Fruit fly (Drosophila melanogaster) whole organism, embryonic: ENCODE results near the gene CG33795.
A peak's percentile ranks its signal among the peaks of the same experiment; 100 is the strongest.

ENCODE experiments used
- Abd-B ChIP-seq: fragments of 200-800 bp; sonication (Bioruptor generic); optimal IDR thresholded peaks from 2 replicates; lab custom pipeline; 2018; ENCODE audit warnings: missing biosample characterization, mild to moderate bottlenecking, missing genetic modification characterization, moderate library complexity
- Aef1 ChIP-seq: fragments of 200-800 bp; sonication (Bioruptor generic); IDR thresholded peaks from 3 replicates; pipeline ENCODE4 v1.3.6; 2022; ENCODE audit warnings: missing biosample characterization, missing genetic modification characterization
- Atf-2 ChIP-seq: fragments of 200-800 bp; sonication (Bioruptor generic); optimal IDR thresholded peaks from 2 replicates; lab custom pipeline; 2016; ENCODE audit warnings: missing biosample characterization, missing genetic modification characterization
- Atf6 ChIP-seq: fragments of 200-800 bp; sonication (Bioruptor generic); IDR thresholded peaks from 2 replicates; pipeline ENCODE4 v1.3.6; 2022; ENCODE audit warnings: missing biosample characterization, missing genetic modification characterization
- Bdp1 ChIP-seq: fragments of 200-800 bp; sonication (Bioruptor generic); optimal IDR thresholded peaks from 3 replicates; lab custom pipeline; 2016; ENCODE audit warnings: missing biosample characterization, missing genetic modification characterization
- Blimp-1 ChIP-seq: fragments of 200-800 bp; sonication (Bioruptor generic); optimal IDR thresholded peaks from 3 replicates; lab custom pipeline; 2018; ENCODE audit warnings: missing biosample characterization, missing genetic modification characterization, mild to moderate bottlenecking, moderate library complexity, missing genetic modification reagents
- CG10274 ChIP-seq: fragments of 200-800 bp; sonication (Bioruptor generic); optimal IDR thresholded peaks from 3 replicates; lab custom pipeline; 2017; ENCODE audit warnings: missing biosample characterization, mild to moderate bottlenecking, missing genetic modification characterization
- CG10431 ChIP-seq: fragments of 200-800 bp; sonication (Bioruptor generic); optimal IDR thresholded peaks from 3 replicates; lab custom pipeline; 2018; ENCODE audit warnings: missing biosample characterization, mild to moderate bottlenecking, missing genetic modification characterization
- CG11085 ChIP-seq: fragments of 200-800 bp; sonication (Bioruptor generic); IDR thresholded peaks from 2 replicates; pipeline ENCODE4 v1.3.6; 2022; ENCODE audit warnings: missing biosample characterization, missing genetic modification characterization
- CG11695 ChIP-seq: fragments of 200-800 bp; sonication (Bioruptor generic); IDR thresholded peaks from 3 replicates; pipeline ENCODE4 v1.3.6; 2022; ENCODE audit warnings: missing biosample characterization, missing genetic modification characterization
- CG12104 ChIP-seq: fragments of 200-800 bp; sonication (Bioruptor generic); optimal IDR thresholded peaks from 3 replicates; lab custom pipeline; 2016; ENCODE audit warnings: missing biosample characterization, missing genetic modification characterization
- CG13775 ChIP-seq: fragments of 200-800 bp; sonication (Bioruptor generic); optimal IDR thresholded peaks from 3 replicates; lab custom pipeline; 2017; ENCODE audit warnings: missing biosample characterization, mild to moderate bottlenecking, missing genetic modification characterization
- CG1603 ChIP-seq: fragments of 200-800 bp; sonication (Bioruptor generic); optimal IDR thresholded peaks from 2 replicates; lab custom pipeline; 2019; ENCODE audit warnings: missing biosample characterization, mild to moderate bottlenecking, missing genetic modification characterization, moderate library complexity
- CG17802 ChIP-seq: fragments of 200-800 bp; sonication (Bioruptor generic); optimal IDR thresholded peaks from 2 replicates; lab custom pipeline; 2018; ENCODE audit warnings: missing biosample characterization, mild to moderate bottlenecking, missing genetic modification characterization, moderate library complexity
- CG17829 ChIP-seq: fragments of 200-800 bp; optimal IDR thresholded peaks from 2 replicates; lab custom pipeline; 2019; ENCODE audit warnings: missing biosample characterization, mild to moderate bottlenecking, missing genetic modification characterization, moderate library complexity
- CG1792 ChIP-seq: fragments of 200-800 bp; sonication (Bioruptor generic); optimal IDR thresholded peaks from 2 replicates; lab custom pipeline; 2016; ENCODE audit warnings: missing biosample characterization, missing genetic modification characterization
- CG18011 ChIP-seq: fragments of 200-800 bp; sonication (Bioruptor generic); optimal IDR thresholded peaks from 2 replicates; lab custom pipeline; 2017; ENCODE audit warnings: missing biosample characterization, missing genetic modification characterization, mild to moderate bottlenecking, moderate library complexity, missing genotype
- CG2199 ChIP-seq: fragments of 200-800 bp; sonication (Bioruptor generic); IDR thresholded peaks from 3 replicates; pipeline ENCODE4 v1.3.6; 2022; ENCODE audit warnings: missing biosample characterization, missing genetic modification characterization
- CG31224 ChIP-seq: fragments of 200-800 bp; sonication (Bioruptor generic); IDR thresholded peaks from 2 replicates; pipeline ENCODE4 v1.3.6; 2022; ENCODE audit warnings: missing biosample characterization, missing genetic modification characterization
- CG3281 ChIP-seq: fragments of 200-800 bp; sonication (Bioruptor generic); optimal IDR thresholded peaks from 3 replicates; lab custom pipeline; 2017; ENCODE audit warnings: missing biosample characterization, mild to moderate bottlenecking, missing genetic modification characterization
- CG3407 ChIP-seq: fragments of 200-800 bp; sonication (Bioruptor generic); optimal IDR thresholded peaks from 2 replicates; lab custom pipeline; 2018; ENCODE audit warnings: missing biosample characterization, mild to moderate bottlenecking, missing genetic modification characterization
- CG4424 ChIP-seq: fragments of 200-800 bp; sonication (Bioruptor generic); optimal IDR thresholded peaks from 3 replicates; lab custom pipeline; 2016; ENCODE audit warnings: missing biosample characterization, missing genetic modification characterization
- CG6272 ChIP-seq: fragments of 200-800 bp; sonication (Bioruptor generic); IDR thresholded peaks from 2 replicates; pipeline ENCODE4 v1.3.6; 2022; ENCODE audit warnings: missing biosample characterization, missing genetic modification characterization
- CG6813 ChIP-seq: fragments of 200-800 bp; sonication (Bioruptor generic); optimal IDR thresholded peaks from 2 replicates; lab custom pipeline; 2017; ENCODE audit warnings: missing biosample characterization, missing genetic modification characterization, mild to moderate bottlenecking, moderate library complexity, missing genetic modification reagents
- CG7357 ChIP-seq: fragments of 200-800 bp; sonication (Bioruptor generic); IDR thresholded peaks from 3 replicates; pipeline ENCODE4 v1.3.6; 2022; ENCODE audit warnings: missing biosample characterization, missing genetic modification characterization
- CG8089 ChIP-seq: fragments of 200-800 bp; sonication (Bioruptor generic); optimal IDR thresholded peaks from 3 replicates; lab custom pipeline; 2016; ENCODE audit warnings: missing biosample characterization, missing genetic modification characterization
- CG8359 ChIP-seq: fragments of 200-800 bp; sonication (Bioruptor generic); optimal IDR thresholded peaks from 2 replicates; lab custom pipeline; 2017; ENCODE audit warnings: missing biosample characterization, mild to moderate bottlenecking, missing genetic modification characterization, borderline replicate concordance
- CG8924 ChIP-seq: fragments of 200-800 bp; optimal IDR thresholded peaks from 3 replicates; lab custom pipeline; 2019; ENCODE audit warnings: missing biosample characterization, mild to moderate bottlenecking, missing genetic modification characterization, moderate library complexity
- CG8944 ChIP-seq: fragments of 200-800 bp; sonication (Bioruptor generic); optimal IDR thresholded peaks from 3 replicates; lab custom pipeline; 2016; ENCODE audit warnings: missing biosample characterization, missing genetic modification characterization
- CG9609 ChIP-seq: fragments of 200-800 bp; sonication (Bioruptor generic); optimal IDR thresholded peaks from 3 replicates; lab custom pipeline; 2016; ENCODE audit warnings: missing biosample characterization, missing genetic modification characterization
- CoRest ChIP-seq: fragments of 200-800 bp; sonication (Bioruptor generic); optimal IDR thresholded peaks from 3 replicates; lab custom pipeline; 2018; ENCODE audit warnings: missing biosample characterization, mild to moderate bottlenecking, missing genetic modification characterization, moderate library complexity
- Dp ChIP-seq: fragments of 200-800 bp; sonication (Bioruptor generic); optimal IDR thresholded peaks from 2 replicates; lab custom pipeline; 2018; ENCODE audit warnings: missing biosample characterization, mild to moderate bottlenecking, missing genetic modification characterization, moderate library complexity
- HLH54F ChIP-seq: fragments of 200-800 bp; sonication (Bioruptor generic); optimal IDR thresholded peaks from 3 replicates; lab custom pipeline; 2016; ENCODE audit warnings: missing biosample characterization, missing genetic modification characterization
- HmgD ChIP-seq: fragments of 200-800 bp; sonication (Bioruptor generic); optimal IDR thresholded peaks from 3 replicates; lab custom pipeline; 2016; ENCODE audit warnings: missing biosample characterization, missing genetic modification characterization
- MBD-R2 ChIP-seq: fragments of 200-800 bp; sonication (Bioruptor generic); IDR thresholded peaks from 2 replicates; pipeline ENCODE4 v1.3.6; 2022; ENCODE audit warnings: missing biosample characterization, missing genetic modification characterization
- Opbp ChIP-seq: fragments of 200-800 bp; sonication (Bioruptor generic); IDR thresholded peaks from 3 replicates; pipeline ENCODE4 v1.3.6; 2022; ENCODE audit warnings: missing biosample characterization, missing genetic modification characterization; ENCODE audit not compliant: partially characterized antibody
- Spps ChIP-seq: fragments of 200-800 bp; sonication (Bioruptor generic); optimal IDR thresholded peaks from 2 replicates; lab custom pipeline; 2018; ENCODE audit warnings: missing biosample characterization, mild to moderate bottlenecking, missing genetic modification characterization
- az2 ChIP-seq: fragments of 200-800 bp; sonication (Bioruptor generic); optimal IDR thresholded peaks from 3 replicates; lab custom pipeline; 2016; ENCODE audit warnings: missing biosample characterization, missing genetic modification characterization
- bcd ChIP-seq: fragments of 200-800 bp; sonication (Bioruptor generic); optimal IDR thresholded peaks from 2 replicates; lab custom pipeline; 2017; ENCODE audit warnings: missing biosample characterization, mild to moderate bottlenecking, missing genetic modification characterization
- chm ChIP-seq: fragments of 200-800 bp; sonication (Bioruptor generic); IDR thresholded peaks from 2 replicates; pipeline ENCODE4 v1.3.6; 2022; ENCODE audit warnings: missing biosample characterization, missing genetic modification characterization
- corto ChIP-seq: fragments of 200-800 bp; sonication (Bioruptor generic); optimal IDR thresholded peaks from 2 replicates; lab custom pipeline; 2016; ENCODE audit warnings: missing biosample characterization, mild to moderate bottlenecking, missing genetic modification characterization, moderate library complexity
- dan ChIP-seq: fragments of 200-800 bp; sonication (Bioruptor generic); IDR thresholded peaks from 2 replicates; pipeline ENCODE4 v1.3.6; 2022; ENCODE audit warnings: missing biosample characterization, missing genetic modification characterization
- dimm ChIP-seq: fragments of 200-800 bp; sonication (Bioruptor generic); IDR thresholded peaks from 2 replicates; pipeline ENCODE4 v1.3.6; 2022; ENCODE audit warnings: missing biosample characterization, missing genetic modification characterization
- exex ChIP-seq: fragments of 200-800 bp; sonication (Bioruptor generic); optimal IDR thresholded peaks from 4 replicates; lab custom pipeline; 2018; ENCODE audit warnings: missing biosample characterization, mild to moderate bottlenecking, missing genetic modification characterization, moderate library complexity
- gro ChIP-seq: fragments of 200-800 bp; sonication (Bioruptor generic); optimal IDR thresholded peaks from 2 replicates; lab custom pipeline; 2016; ENCODE audit warnings: missing biosample characterization, missing genetic modification characterization
- gsb ChIP-seq: fragments of 200-800 bp; sonication (Bioruptor generic); IDR thresholded peaks from 2 replicates; pipeline ENCODE4 v1.3.6; 2022; ENCODE audit warnings: missing biosample characterization, missing genetic modification characterization
- gsb-n ChIP-seq: fragments of 200-800 bp; sonication (Bioruptor generic); optimal IDR thresholded peaks from 3 replicates; lab custom pipeline; 2018; ENCODE audit warnings: missing biosample characterization, mild to moderate bottlenecking, missing genetic modification characterization
- nerfin-2 ChIP-seq: fragments of 200-800 bp; sonication (Bioruptor generic); IDR thresholded peaks from 2 replicates; pipeline ENCODE4 v1.3.6; 2022; ENCODE audit warnings: missing biosample characterization, missing genetic modification characterization; ENCODE audit not compliant: partially characterized antibody
- ro ChIP-seq: fragments of 200-800 bp; sonication (Bioruptor generic); IDR thresholded peaks from 2 replicates; pipeline ENCODE4 v1.3.6; 2022; ENCODE audit warnings: missing biosample characterization, missing genetic modification characterization
- seq ChIP-seq: fragments of 200-800 bp; sonication (Bioruptor generic); IDR thresholded peaks from 2 replicates; pipeline ENCODE4 v1.3.6; 2022; ENCODE audit warnings: missing biosample characterization, missing genetic modification characterization
- sima ChIP-seq: fragments of 200-800 bp; sonication (Bioruptor generic); optimal IDR thresholded peaks from 2 replicates; lab custom pipeline; 2016; ENCODE audit warnings: missing biosample characterization, missing genetic modification characterization
- tna ChIP-seq: fragments of 200-800 bp; sonication (Bioruptor generic); IDR thresholded peaks from 2 replicates; pipeline ENCODE4 v1.3.6; 2022; ENCODE audit warnings: missing biosample characterization, missing genetic modification characterization; ENCODE audit not compliant: partially characterized antibody

Gene CG33795

dm6 chr3L:16172809-16173276, 1.7 kb upstream of the CG33795 start (continued):
- no peak for TF ChIP-seq CG6813
- TF ChIP-seq CoRest (tag; lab: Kevin White, UChicago), result peak; percentile 68
- peak; percentile 22 for TF ChIP-seq Blimp-1
- no peak for TF ChIP-seq CG31224 (GFP tag; lab: Robert Waterston, UW)
- no peak for TF ChIP-seq gro (GFP tag; lab: Kevin White, UChicago)
- no peak for TF ChIP-seq tna (GFP tag; lab: Robert Waterston, UW)
- no peak for TF ChIP-seq CG6272 (GFP tag; lab: Robert Waterston, UW)
- no peak for TF ChIP-seq nerfin-2 (GFP tag; lab: Robert Waterston, UW)
- TF ChIP-seq CG2199 (GFP tag; lab: Robert Waterston, UW), result no peak
- no peak for TF ChIP-seq chm (GFP tag; lab: Robert Waterston, UW)
- TF ChIP-seq gsb (GFP tag; lab: Robert Waterston, UW), result no peak
- TF ChIP-seq CG3407 (GFP tag; lab: Kevin White, UChicago), result no peak
- TF ChIP-seq CG3281 (GFP tag; lab: Kevin White, UChicago), result peak; percentile 1
- TF ChIP-seq Bdp1 (GFP tag; lab: Kevin White, UChicago), result no peak
- no peak for TF ChIP-seq ro (GFP tag; lab: Robert Waterston, UW)
- no peak for TF ChIP-seq CG10274 (GFP tag; lab: Kevin White, UChicago)
- TF ChIP-seq Aef1 (GFP tag; lab: Robert Waterston, UW), result no peak
- no peak for TF ChIP-seq Spps
- TF ChIP-seq CG11695 (GFP tag; lab: Robert Waterston, UW), result no peak
- no peak for TF ChIP-seq CG1603
- peak; percentile 46 for TF ChIP-seq CG8924
- TF ChIP-seq seq (GFP tag; lab: Robert Waterston, UW), result no peak
- no peak for TF ChIP-seq MBD-R2 (GFP tag; lab: Robert Waterston, UW)
- no peak for TF ChIP-seq Atf6 (GFP tag; lab: Robert Waterston, UW)
- no peak for TF ChIP-seq dan
- TF ChIP-seq CG11085, result no peak
- TF ChIP-seq dimm (GFP tag; lab: Robert Waterston, UW), result no peak
- no peak for TF ChIP-seq Atf-2 (GFP tag; lab: Kevin White, UChicago)
- TF ChIP-seq Abd-B (GFP tag; lab: Kevin White, UChicago), result no peak
- TF ChIP-seq CG17802 (tag; lab: Kevin White, UChicago), result no peak
- peak; percentile 40 for TF ChIP-seq CG4424 (GFP tag; lab: Kevin White, UChicago)
- no peak for TF ChIP-seq CG13775 (GFP tag; lab: Kevin White, UChicago)
- no peak for TF ChIP-seq CG8944 (GFP tag; lab: Kevin White, UChicago)
- TF ChIP-seq CG1792 (GFP tag; lab: Kevin White, UChicago), result no peak
- peak; percentile 24 for TF ChIP-seq bcd (GFP tag; lab: Kevin White, UChicago)
- TF ChIP-seq gsb-n (tag; lab: Kevin White, UChicago), result no peak
- TF ChIP-seq CG17829 (tag; lab: Kevin White, UChicago), result peak; percentile 28
- no peak for TF ChIP-seq exex (tag; lab: Kevin White, UChicago)
- TF ChIP-seq CG9609 (GFP tag; lab: Kevin White, UChicago), result no peak
- no peak for TF ChIP-seq HLH54F (GFP tag; lab: Kevin White, UChicago)
- TF ChIP-seq sima (GFP tag; lab: Kevin White, UChicago), result no peak
- no peak for TF ChIP-seq Dp (GFP tag; lab: Kevin White, UChicago)
- peak; percentile 23 for TF ChIP-seq corto (GFP tag; lab: Kevin White, UChicago)
- TF ChIP-seq Opbp (GFP tag; lab: Robert Waterston, UW), result no peak
- TF ChIP-seq az2 (GFP tag; lab: Kevin White, UChicago), result peak; percentile 18
- TF ChIP-seq CG8359 (GFP tag; lab: Kevin White, UChicago), result no peak
- TF ChIP-seq HmgD (GFP tag; lab: Kevin White, UChicago), result no peak
- no peak for TF ChIP-seq CG8089 (GFP tag; lab: Kevin White, UChicago)
- no peak for TF ChIP-seq CG7357
- no peak for TF ChIP-seq CG10431 (GFP tag; lab: Kevin White, UChicago)
- peak; percentile 6 for TF ChIP-seq CG12104 (GFP tag; lab: Kevin White, UChicago)
- TF ChIP-seq CG18011 (GFP tag; lab: Kevin White, UChicago), result no peak
